Worm (Caenorhabditis elegans) whole organism, L3 larva: Measurements from ENCODE around the gene irld-2.

Source experiments
- ZK546.5 ChIP-seq: sonication (generic microtip); optimal IDR thresholded peaks from 2 replicates; lab custom pipeline; 2017; ENCODE audit warnings: missing biosample characterization, missing genetic modification characterization
- ceh-16 ChIP-seq: sonication (generic microtip); optimal IDR thresholded peaks from 2 replicates; lab custom pipeline; 2017; ENCODE audit warnings: missing biosample characterization, missing genetic modification characterization
- ceh-9 ChIP-seq: sonication (generic microtip); optimal IDR thresholded peaks from 2 replicates; lab custom pipeline; 2018; ENCODE audit warnings: missing biosample characterization, missing genetic modification characterization
- egl-27 ChIP-seq: sonication (generic microtip); optimal IDR thresholded peaks from 4 replicates; lab custom pipeline; 2017; ENCODE audit warnings: missing biosample characterization, missing genetic modification reagents, missing genetic modification characterization
- elt-2 ChIP-seq: sonication (generic microtip); optimal IDR thresholded peaks from 2 replicates; lab custom pipeline; 2016; ENCODE audit warnings: missing genetic modification reagents, mild to moderate bottlenecking, missing genetic modification characterization, missing compliant biosample characterization
- mdl-1 ChIP-seq: fragments of 150-350 bp; optimal IDR thresholded peaks from 2 replicates; lab custom pipeline; 2014; ENCODE audit warnings: missing biosample characterization, missing genetic modification characterization
- nfya-1 ChIP-seq: sonication (generic microtip); optimal IDR thresholded peaks from 2 replicates; lab custom pipeline; 2017; ENCODE audit warnings: missing genetic modification characterization, mild to moderate bottlenecking, missing compliant biosample characterization, antibody characterized with exemption, moderate library complexity; ENCODE audit not compliant: insufficient read depth
- nhr-12 ChIP-seq: fragments of 150-350 bp; optimal IDR thresholded peaks from 2 replicates; lab custom pipeline; 2014; ENCODE audit warnings: missing biosample characterization, missing genetic modification characterization
- pha-4 ChIP-seq: fragments of 150-350 bp; optimal IDR thresholded peaks from 2 replicates; lab custom pipeline; 2014; ENCODE audit warnings: missing biosample characterization, missing genetic modification reagents, missing genetic modification characterization
- snpc-4 ChIP-seq: fragments of 150-350 bp; optimal IDR thresholded peaks from 2 replicates; lab custom pipeline; 2014; ENCODE audit warnings: missing biosample characterization, missing genetic modification characterization
- ztf-11 ChIP-seq: fragments of 150-350 bp; optimal IDR thresholded peaks from 2 replicates; lab custom pipeline; 2014; ENCODE audit warnings: missing biosample characterization, missing genetic modification characterization

DNA sequence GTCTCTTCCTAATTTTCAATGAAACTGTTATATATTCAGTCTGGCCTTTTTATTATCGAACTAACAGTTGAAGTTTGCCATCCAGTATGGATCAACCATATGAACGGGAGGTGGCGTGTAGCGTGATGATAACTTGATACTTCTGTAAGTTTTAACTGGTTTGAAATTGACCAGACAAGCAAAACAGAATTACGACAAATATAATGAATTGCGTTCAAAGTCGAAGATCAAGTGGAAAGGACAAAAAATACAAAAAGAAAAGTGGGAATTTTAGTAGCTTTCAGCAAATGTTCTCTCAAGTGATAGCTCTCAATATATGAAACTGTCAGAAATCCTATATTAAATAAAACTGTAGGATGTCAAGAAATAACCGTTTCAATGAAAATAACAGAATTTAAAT lies 18.0 kb downstream of the irld-2 start, which contains the start of the genes C49F8.14 and gem-1:
- no peak for TF ChIP-seq ZK546.5 (tag; lab: Kevin White, UChicago)
- TF ChIP-seq mdl-1, result no peak
- no peak for TF ChIP-seq ztf-11 (tag; lab: Kevin White, UChicago)
- TF ChIP-seq snpc-4, result no peak
- no peak for TF ChIP-seq pha-4 (tag; lab: Kevin White, UChicago)
- TF ChIP-seq nhr-12 (tag; lab: Kevin White, UChicago), result no peak
- no peak for TF ChIP-seq ceh-9 (tag; lab: Kevin White, UChicago)
- no peak for TF ChIP-seq ceh-16 (tag; lab: Kevin White, UChicago)
- TF ChIP-seq nfya-1 (tag; lab: Kevin White, UChicago), result no peak
- TF ChIP-seq egl-27, result no peak
- no peak for TF ChIP-seq elt-2 (tag; lab: Kevin White, UChicago)
